Fruit fly (Drosophila melanogaster) whole organism, pupa: ENCODE results near the gene Fuca.
A peak's percentile ranks its signal among the peaks of the same experiment; 100 is the strongest.

Experiments
- CG14655 ChIP-seq: fragments of 200-800 bp; sonication (Bioruptor generic); optimal IDR thresholded peaks from 3 replicates; lab custom pipeline; 2017; ENCODE audit warnings: mild to moderate bottlenecking, missing biosample characterization, missing genetic modification reagents, missing genetic modification characterization
- CG15710 ChIP-seq: fragments of 200-800 bp; sonication (Bioruptor generic); optimal IDR thresholded peaks from 2 replicates; lab custom pipeline; 2018; ENCODE audit warnings: missing biosample characterization, mild to moderate bottlenecking, missing genetic modification characterization, moderate library complexity
- CG17806 ChIP-seq: fragments of 200-800 bp; sonication (Bioruptor generic); optimal IDR thresholded peaks from 2 replicates; lab custom pipeline; 2018; ENCODE audit warnings: missing biosample characterization, mild to moderate bottlenecking, missing genetic modification characterization, moderate library complexity
- CG34367 ChIP-seq: fragments of 200-800 bp; sonication (Bioruptor generic); optimal IDR thresholded peaks from 2 replicates; lab custom pipeline; 2018; ENCODE audit warnings: missing biosample characterization, mild to moderate bottlenecking, missing genetic modification characterization
- CG4496 ChIP-seq: fragments of 200-800 bp; sonication (Bioruptor generic); IDR thresholded peaks from 3 replicates; pipeline ENCODE4 v1.3.6; 2022; ENCODE audit warnings: missing biosample characterization, missing genetic modification characterization
- D1 ChIP-seq: fragments of 200-800 bp; sonication (Bioruptor generic); optimal IDR thresholded peaks from 2 replicates; lab custom pipeline; 2018; ENCODE audit warnings: missing biosample characterization, mild to moderate bottlenecking, missing genetic modification characterization, moderate library complexity
- EcR ChIP-seq: fragments of 200-800 bp; sonication (Bioruptor generic); optimal IDR thresholded peaks from 3 replicates; lab custom pipeline; 2019; ENCODE audit warnings: missing biosample characterization, missing genetic modification characterization, mild to moderate bottlenecking, moderate library complexity, missing genetic modification reagents
- Ets98B ChIP-seq: fragments of 200-800 bp; sonication (Bioruptor generic); IDR thresholded peaks from 2 replicates; pipeline ENCODE4 v1.3.6; 2022; ENCODE audit warnings: missing biosample characterization, missing genetic modification characterization
- Snoo ChIP-seq: fragments of 200-800 bp; sonication (Bioruptor generic); optimal IDR thresholded peaks from 3 replicates; lab custom pipeline; 2017; ENCODE audit warnings: missing biosample characterization, mild to moderate bottlenecking, missing genetic modification characterization, inconsistent platforms
- gl ChIP-seq: fragments of 200-800 bp; sonication (Bioruptor generic); optimal IDR thresholded peaks from 2 replicates; lab custom pipeline; 2018; ENCODE audit warnings: missing biosample characterization, mild to moderate bottlenecking, missing genetic modification characterization

DNA sequence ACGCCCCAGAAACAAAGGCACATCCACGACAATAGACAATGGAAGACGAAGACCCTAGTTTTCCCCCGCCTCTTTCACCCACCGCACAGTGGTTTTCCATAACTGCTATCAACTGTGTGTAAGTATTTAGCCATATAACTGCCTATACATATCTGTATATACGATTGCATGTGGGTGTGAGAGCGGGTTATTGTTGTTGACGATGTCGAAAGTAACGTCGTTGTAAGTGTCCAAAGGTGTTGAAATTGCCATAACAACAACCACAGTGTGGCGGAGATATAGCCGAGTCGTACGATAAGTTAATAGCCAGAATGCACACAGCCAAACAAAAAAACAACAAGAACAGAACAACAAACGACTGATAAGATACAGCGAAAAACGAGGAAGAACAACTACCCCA, 8.8 kb upstream of the Fuca start:
- peak; percentile 48; the same call in 2 of the 3 replicates for TF ChIP-seq CG4496 (GFP tag; lab: Robert Waterston, UW)
- TF ChIP-seq Snoo (tag; lab: Kevin White, UChicago), result no peak
- no peak for TF ChIP-seq gl (tag; lab: Kevin White, UChicago)
- no peak for TF ChIP-seq EcR (GFP tag; lab: Kevin White, UChicago)
- no peak for TF ChIP-seq D1 (tag; lab: Kevin White, UChicago)
- 0 out of 2 replicates have a peak, but pooled peaks have one; percentile 8 for TF ChIP-seq Ets98B (GFP tag; lab: Robert Waterston, UW)
- no peak for TF ChIP-seq CG34367 (tag; lab: Kevin White, UChicago)
- TF ChIP-seq CG15710 (tag; lab: Kevin White, UChicago), result no peak
- no peak for TF ChIP-seq CG14655 (GFP tag; lab: Kevin White, UChicago)
- TF ChIP-seq CG17806 (tag; lab: Kevin White, UChicago), result no peak
